Worm (Caenorhabditis elegans): ENCODE results near the gene F18E9.7.

ce11 chrX:8582767-8583360 lies 14.7 kb downstream of the F18E9.7 start:
- TF ChIP-seq nfya-1 (tag; optimal IDR thresholded peaks at IDR 0.05) (no peak), Y22D7AL.16 (tag; optimal IDR thresholded peaks at IDR 0.05) (no peak), lin-11 (tag; optimal IDR thresholded peaks at IDR 0.05) (no peak), ahr-1 (tag; optimal IDR thresholded peaks at IDR 0.05) (no peak), sox-2 (GFP tag; IDR thresholded peaks at IDR 0.05) (no peak), pqm-1 (tag; optimal IDR thresholded peaks at IDR 0.05) (no peak), hlh-30 (tag; optimal IDR thresholded peaks at IDR 0.05; ENCODE audit: insufficient read depth) (no peak), unc-3 (GFP tag; conservative IDR thresholded peaks at IDR 0.05) (no peak), unc-3 (tag; optimal IDR thresholded peaks at IDR 0.05) (no peak), pros-1 (tag; optimal IDR thresholded peaks at IDR 0.05) (no peak), ceh-19 (GFP tag; optimal IDR thresholded peaks at IDR 0.05) (no peak), ets-4 (tag; optimal IDR thresholded peaks at IDR 0.05) (no peak), ceh-9 (tag; optimal IDR thresholded peaks at IDR 0.05) (no peak), ama-1 (optimal IDR thresholded peaks at IDR 0.05) (no peak)
